Worm (Caenorhabditis elegans) whole organism, L1 larva: ENCODE results near the gene K06A9.3.

Experiments used
- C16A3.4 ChIP-seq: fragments of 150-350 bp; optimal IDR thresholded peaks from 2 replicates; lab custom pipeline; 2014; ENCODE audit warnings: missing biosample characterization, missing genetic modification characterization
- C34B4.2 ChIP-seq: sonication (generic microtip); optimal IDR thresholded peaks from 2 replicates; lab custom pipeline; 2017; ENCODE audit warnings: mild to moderate bottlenecking, missing genetic modification characterization, missing compliant biosample characterization
- F16B12.6 ChIP-seq: fragments of 150-350 bp; optimal IDR thresholded peaks from 2 replicates; lab custom pipeline; 2014; ENCODE audit warnings: missing biosample characterization, missing genetic modification characterization
- Y116A8C.19 ChIP-seq: sonication (generic microtip); optimal IDR thresholded peaks from 2 replicates; lab custom pipeline; 2016; ENCODE audit warnings: missing compliant biosample characterization, missing genetic modification characterization, borderline replicate concordance
- aha-1 ChIP-seq: fragments of 150-350 bp; optimal IDR thresholded peaks from 2 replicates; lab custom pipeline; 2014; ENCODE audit warnings: missing biosample characterization, missing genetic modification characterization
- alr-1 ChIP-seq: fragments of 200-800 bp; sonication (Bioruptor generic); optimal IDR thresholded peaks from 2 replicates; lab custom pipeline; 2018; ENCODE audit warnings: borderline replicate concordance, mild to moderate bottlenecking, missing genetic modification characterization, missing compliant biosample characterization
- blmp-1 ChIP-seq: fragments of 150-350 bp; optimal IDR thresholded peaks from 2 replicates; lab custom pipeline; 2014; ENCODE audit warnings: missing biosample characterization, missing genetic modification characterization
- ceh-8 ChIP-seq: fragments of 200-800 bp; sonication (Bioruptor generic); optimal IDR thresholded peaks from 2 replicates; lab custom pipeline; 2018; ENCODE audit warnings: mild to moderate bottlenecking, missing genetic modification characterization, moderate library complexity, missing compliant biosample characterization
- ceh-90 ChIP-seq: sonication (generic microtip); optimal IDR thresholded peaks from 2 replicates; lab custom pipeline; 2016; ENCODE audit warnings: missing genetic modification characterization, missing compliant biosample characterization
- dpl-1 ChIP-seq, 3 experiments: fragments of 150-350 bp in 2 of 3; sonication (generic microtip) in 1 of 3; optimal IDR thresholded peaks; 2 replicates each; lab custom pipeline; 2014 to 2017; ENCODE audit warnings: missing biosample characterization in 3 of 3, missing genetic modification characterization in 3 of 3, missing genetic modification reagents in 3 of 3
- efl-3 ChIP-seq: fragments of 200-800 bp; sonication (Bioruptor generic); optimal IDR thresholded peaks from 2 replicates; lab custom pipeline; 2018; ENCODE audit warnings: mild to moderate bottlenecking, missing genetic modification characterization, missing compliant biosample characterization
- egl-13 ChIP-seq: sonication (generic microtip); optimal IDR thresholded peaks from 2 replicates; lab custom pipeline; 2016; ENCODE audit warnings: missing genotype, missing genetic modification reagents, missing genetic modification characterization, missing compliant biosample characterization
- elt-2 ChIP-seq: sonication (generic microtip); optimal IDR thresholded peaks from 2 replicates; lab custom pipeline; 2016; ENCODE audit warnings: missing genetic modification characterization, mild to moderate bottlenecking, inconsistent platforms, missing compliant biosample characterization, missing genetic modification reagents
- ets-5 ChIP-seq: fragments of 200-800 bp; sonication (Bioruptor generic); IDR thresholded peaks from 2 replicates; pipeline ENCODE4 v1.3.6; 2022; ENCODE audit warnings: missing genetic modification characterization, missing compliant biosample characterization
- fkh-10 ChIP-seq: sonication (generic microtip); optimal IDR thresholded peaks from 2 replicates; lab custom pipeline; 2017; ENCODE audit warnings: missing biosample characterization, missing genetic modification reagents, missing genetic modification characterization
- fkh-4 ChIP-seq: sonication (generic microtip); optimal IDR thresholded peaks from 2 replicates; lab custom pipeline; 2016; ENCODE audit warnings: missing compliant biosample characterization, missing genetic modification characterization, borderline replicate concordance
- fkh-8 ChIP-seq: sonication (generic microtip); optimal IDR thresholded peaks from 2 replicates; lab custom pipeline; 2016; ENCODE audit warnings: mild to moderate bottlenecking, missing genetic modification characterization, missing compliant biosample characterization
- fos-1 ChIP-seq: fragments of 150-350 bp; optimal IDR thresholded peaks from 2 replicates; lab custom pipeline; 2014; ENCODE audit warnings: missing biosample characterization, missing genetic modification characterization
- grh-1 ChIP-seq: fragments of 200-800 bp; sonication (Bioruptor generic); IDR thresholded peaks from 2 replicates; pipeline ENCODE4 v1.3.6; 2022; ENCODE audit warnings: missing genetic modification reagents, missing genetic modification characterization, missing compliant biosample characterization
- hlh-17 ChIP-seq: fragments of 200-800 bp; sonication (Bioruptor generic); optimal IDR thresholded peaks from 2 replicates; lab custom pipeline; 2018; ENCODE audit warnings: missing genetic modification characterization, mild to moderate bottlenecking, missing compliant biosample characterization, moderate library complexity, borderline replicate concordance
- hpl-2 ChIP-seq: fragments of 150-350 bp; optimal IDR thresholded peaks from 2 replicates; lab custom pipeline; 2014; ENCODE audit warnings: missing biosample characterization, missing genetic modification reagents, missing genetic modification characterization
- isw-1 ChIP-seq: fragments of 200-800 bp; sonication (Bioruptor generic); IDR thresholded peaks from 2 replicates; pipeline ENCODE4 v1.3.6; 2022; ENCODE audit warnings: missing genetic modification characterization, missing compliant biosample characterization
- jun-1 ChIP-seq: fragments of 150-350 bp; optimal IDR thresholded peaks from 2 replicates; lab custom pipeline; 2014; ENCODE audit warnings: missing biosample characterization, missing genetic modification reagents, missing genetic modification characterization
- lin-14 ChIP-seq: fragments of 200-800 bp; sonication (Bioruptor generic); optimal IDR thresholded peaks from 2 replicates; lab custom pipeline; 2018; ENCODE audit warnings: mild to moderate bottlenecking, missing genetic modification characterization, moderate library complexity, missing compliant biosample characterization
- lin-35 ChIP-seq, 2 experiments: fragments of 150-350 bp; optimal IDR thresholded peaks; 2 replicates each; lab custom pipeline; 2014; ENCODE audit warnings: missing biosample characterization in 2 of 2, missing genetic modification characterization in 2 of 2, missing genetic modification reagents in 2 of 2
- lir-3 ChIP-seq: sonication (generic microtip); optimal IDR thresholded peaks from 2 replicates; lab custom pipeline; 2016; ENCODE audit warnings: mild to moderate bottlenecking, missing genetic modification characterization, moderate library complexity, missing compliant biosample characterization; ENCODE audit not compliant: poor library complexity
- lsy-2 ChIP-seq, 2 experiments: fragments of 150-350 bp; optimal IDR thresholded peaks; 2 replicates each; lab custom pipeline; 2014; ENCODE audit warnings: missing biosample characterization in 2 of 2, missing genetic modification characterization in 2 of 2
- mab-9 ChIP-seq: fragments of 200-800 bp; sonication (Bioruptor generic); IDR thresholded peaks from 2 replicates; pipeline ENCODE4 v1.3.6; 2022; ENCODE audit warnings: missing genetic modification reagents, missing genetic modification characterization, missing compliant biosample characterization
- nhr-12 ChIP-seq: sonication (generic microtip); optimal IDR thresholded peaks from 2 replicates; lab custom pipeline; 2017; ENCODE audit warnings: missing biosample characterization, missing genetic modification characterization
- nhr-28 ChIP-seq: fragments of 150-350 bp; optimal IDR thresholded peaks from 2 replicates; lab custom pipeline; 2014; ENCODE audit warnings: missing biosample characterization, missing genetic modification characterization
- nhr-47 ChIP-seq: sonication (generic microtip); optimal IDR thresholded peaks from 2 replicates; lab custom pipeline; 2016; ENCODE audit warnings: mild to moderate bottlenecking, missing genetic modification characterization, moderate library complexity, missing compliant biosample characterization
- nhr-76 ChIP-seq: sonication (generic microtip); optimal IDR thresholded peaks from 2 replicates; lab custom pipeline; 2017; ENCODE audit warnings: missing biosample characterization, missing genetic modification characterization
- nhr-77 ChIP-seq: fragments of 150-350 bp; optimal IDR thresholded peaks from 2 replicates; lab custom pipeline; 2014; ENCODE audit warnings: missing biosample characterization, missing genetic modification characterization
- nhr-85 ChIP-seq: sonication (generic microtip); peaks from one replicate; lab custom pipeline; 2016; ENCODE audit warnings: missing genetic modification characterization, inconsistent platforms, missing compliant biosample characterization
- nhr-90 ChIP-seq: sonication (generic microtip); optimal IDR thresholded peaks from 2 replicates; lab custom pipeline; 2016; ENCODE audit warnings: mild to moderate bottlenecking, missing genetic modification characterization, missing compliant biosample characterization; ENCODE audit not compliant: poor library complexity
- rnt-1 ChIP-seq: sonication (generic microtip); optimal IDR thresholded peaks from 2 replicates; lab custom pipeline; 2016; ENCODE audit warnings: mild to moderate bottlenecking, missing genetic modification characterization, moderate library complexity, missing compliant biosample characterization
- skn-1 ChIP-seq: fragments of 150-350 bp; optimal IDR thresholded peaks from 2 replicates; lab custom pipeline; 2014; ENCODE audit warnings: missing biosample characterization, missing genetic modification characterization
- sox-4 ChIP-seq: sonication (generic microtip); optimal IDR thresholded peaks from 2 replicates; lab custom pipeline; 2016; ENCODE audit warnings: missing genetic modification characterization, missing compliant biosample characterization
- sptf-1 ChIP-seq: fragments of 150-350 bp; optimal IDR thresholded peaks from 2 replicates; lab custom pipeline; 2014; ENCODE audit warnings: missing biosample characterization, missing genetic modification characterization
- swsn-7 ChIP-seq: sonication (generic microtip); optimal IDR thresholded peaks from 2 replicates; lab custom pipeline; 2016; ENCODE audit warnings: missing genetic modification characterization, missing compliant biosample characterization
- tbx-2 ChIP-seq: sonication (generic microtip); optimal IDR thresholded peaks from 2 replicates; lab custom pipeline; 2016; ENCODE audit warnings: missing genetic modification characterization, missing compliant biosample characterization
- tlp-1 ChIP-seq: fragments of 150-350 bp; optimal IDR thresholded peaks from 2 replicates; lab custom pipeline; 2014; ENCODE audit warnings: missing biosample characterization, missing genetic modification characterization
- unc-62 ChIP-seq: fragments of 150-350 bp; optimal IDR thresholded peaks from 2 replicates; lab custom pipeline; 2014; ENCODE audit warnings: missing biosample characterization, missing genetic modification reagents, missing genetic modification characterization
- vab-15 ChIP-seq: sonication (generic microtip); optimal IDR thresholded peaks from 2 replicates; lab custom pipeline; 2017; ENCODE audit warnings: missing genotype, mild to moderate bottlenecking, missing genetic modification characterization, missing compliant biosample characterization
- zip-4 ChIP-seq: fragments of 200-800 bp; sonication (Bioruptor generic); optimal IDR thresholded peaks from 2 replicates; lab custom pipeline; 2018; ENCODE audit warnings: mild to moderate bottlenecking, missing genetic modification characterization, moderate library complexity, missing compliant biosample characterization
- ztf-4 ChIP-seq: fragments of 150-350 bp; optimal IDR thresholded peaks from 2 replicates; lab custom pipeline; 2014; ENCODE audit warnings: missing biosample characterization, missing genetic modification characterization

Gene K06A9.3

DNA sequence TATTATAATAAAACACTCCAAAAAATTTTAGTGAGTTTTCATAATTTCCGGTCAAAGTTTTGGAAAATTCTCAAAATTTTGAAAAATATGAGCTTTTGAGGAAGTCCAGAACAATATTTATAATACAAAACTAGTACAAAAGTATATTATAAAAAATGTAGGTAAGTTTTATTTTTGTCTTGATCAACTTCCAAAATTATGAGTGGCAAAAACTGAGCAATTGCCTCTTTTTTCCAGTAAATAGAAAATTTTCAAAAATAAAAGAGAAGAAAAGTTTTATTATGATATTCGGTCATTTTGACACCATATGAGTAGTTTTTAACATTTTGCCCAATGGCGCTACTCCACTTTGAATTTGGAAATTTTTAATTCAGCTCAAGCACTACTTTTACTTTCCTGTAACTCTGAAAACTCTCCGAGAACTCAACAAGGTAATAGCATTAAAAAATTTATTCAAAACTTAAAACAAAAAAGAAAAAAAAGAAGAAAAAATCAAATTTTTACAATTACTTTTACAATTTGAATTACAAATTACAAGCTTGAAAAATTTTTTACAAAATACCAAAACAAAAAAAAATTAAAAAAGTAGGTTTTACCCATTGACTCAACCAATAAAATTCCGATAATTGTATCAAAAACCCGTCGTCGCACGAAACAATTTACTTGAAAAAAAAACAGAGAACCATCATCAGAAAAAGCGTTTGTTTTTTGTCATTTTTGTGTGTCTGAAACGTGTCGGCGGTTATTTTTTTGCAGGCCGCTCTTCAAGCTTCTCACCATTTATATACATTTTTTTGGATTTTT is 31.3 kb downstream of the K06A9.3 start (continued):
- peak; percentile 89 for TF ChIP-seq mab-9 (GFP tag; lab: Robert Waterston, UW)
- no peak for TF ChIP-seq ets-5
- no peak for TF ChIP-seq aha-1 (tag; lab: Kevin White, UChicago)
- no peak for TF ChIP-seq ceh-8
- no peak for TF ChIP-seq nhr-76 (tag; lab: Kevin White, UChicago)
- peak; percentile 80 for TF ChIP-seq nhr-90 (tag; lab: Kevin White, UChicago)
- TF ChIP-seq efl-3: no peak
- peak; percentile 25; the same call in 1 of the 2 replicates for TF ChIP-seq isw-1 (GFP tag; lab: Robert Waterston, UW)
- TF ChIP-seq skn-1: peak; percentile 94
- TF ChIP-seq C34B4.2 (tag; lab: Kevin White, UChicago): peak; percentile 7
- TF ChIP-seq dpl-1 (GFP tag; optimal IDR thresholded peaks at IDR 0.05; lab: Kevin White, UChicago): peak in 2 of 3 experiments; percentile 1 to 11
- no peak for TF ChIP-seq fos-1 (tag; lab: Kevin White, UChicago)
- no peak for TF ChIP-seq nhr-12 (tag; lab: Kevin White, UChicago)
- TF ChIP-seq lin-35 (GFP tag; optimal IDR thresholded peaks at IDR 0.05; lab: Kevin White, UChicago): peak in 1 of 2 experiments; percentile 73
- no peak for TF ChIP-seq sptf-1 (tag; lab: Kevin White, UChicago)
- peak; percentile 44 for TF ChIP-seq lir-3 (tag; lab: Kevin White, UChicago)
- no peak for TF ChIP-seq fkh-4 (tag; lab: Kevin White, UChicago)
- TF ChIP-seq elt-2 (tag; lab: Kevin White, UChicago): peak; percentile 38
- TF ChIP-seq alr-1 (tag; lab: Kevin White, UChicago): no peak
- TF ChIP-seq fkh-8: no peak
- TF ChIP-seq swsn-7 (tag; lab: Kevin White, UChicago): peak; percentile 32
- TF ChIP-seq tlp-1: no peak
- TF ChIP-seq nhr-77 (tag; lab: Kevin White, UChicago): no peak
- TF ChIP-seq hpl-2: peak; percentile 38
- TF ChIP-seq unc-62 (GFP tag; lab: Kevin White, UChicago): no peak
- TF ChIP-seq fkh-10 (GFP tag; lab: Kevin White, UChicago): no peak
- peak; percentile 37 to 52 for TF ChIP-seq lsy-2 (tag; optimal IDR thresholded peaks at IDR 0.05; lab: Kevin White, UChicago)
- TF ChIP-seq ztf-4 (tag; lab: Kevin White, UChicago): peak; percentile 59
- TF ChIP-seq hlh-17 (GFP tag; lab: Kevin White, UChicago): peak; percentile 90
- TF ChIP-seq ceh-90 (tag; lab: Kevin White, UChicago): no peak
- no peak for TF ChIP-seq sox-4 (tag; lab: Kevin White, UChicago)
- TF ChIP-seq F16B12.6 (tag; lab: Kevin White, UChicago): no peak
- peak; percentile 69 for TF ChIP-seq C16A3.4
- peak; percentile 47 for TF ChIP-seq lin-14 (GFP tag; lab: Kevin White, UChicago)
- peak; percentile 38 for TF ChIP-seq jun-1 (tag; lab: Kevin White, UChicago)
- TF ChIP-seq grh-1: peak; percentile 61
- TF ChIP-seq, all 84 proteins: peak for 41

DNA sequence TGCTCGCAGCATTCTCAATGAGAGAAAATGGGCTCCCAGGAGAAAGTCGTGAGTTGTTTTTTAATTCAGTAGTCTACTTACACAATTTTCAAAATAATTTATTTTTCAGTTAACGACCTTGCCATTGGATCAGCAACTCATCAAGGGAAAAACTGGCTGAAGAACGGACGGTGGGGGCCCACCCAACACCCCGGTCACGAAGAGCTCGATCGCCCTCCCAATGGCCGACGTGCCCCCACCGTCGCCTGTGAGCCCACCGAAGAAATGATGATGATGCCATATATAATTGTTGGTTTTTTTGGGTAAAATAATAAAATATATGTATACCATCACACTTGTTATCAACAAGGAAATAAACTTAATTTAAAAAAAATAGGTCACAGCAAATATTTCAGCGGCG is 32.2 kb downstream of the K06A9.3 start:
- TF ChIP-seq jun-1 (tag; lab: Kevin White, UChicago) (no peak), Y116A8C.19 (no peak), nhr-85 (tag; lab: Kevin White, UChicago) (peak; percentile 57)
- TF ChIP-seq, all 84 proteins: peak for 1

DNA sequence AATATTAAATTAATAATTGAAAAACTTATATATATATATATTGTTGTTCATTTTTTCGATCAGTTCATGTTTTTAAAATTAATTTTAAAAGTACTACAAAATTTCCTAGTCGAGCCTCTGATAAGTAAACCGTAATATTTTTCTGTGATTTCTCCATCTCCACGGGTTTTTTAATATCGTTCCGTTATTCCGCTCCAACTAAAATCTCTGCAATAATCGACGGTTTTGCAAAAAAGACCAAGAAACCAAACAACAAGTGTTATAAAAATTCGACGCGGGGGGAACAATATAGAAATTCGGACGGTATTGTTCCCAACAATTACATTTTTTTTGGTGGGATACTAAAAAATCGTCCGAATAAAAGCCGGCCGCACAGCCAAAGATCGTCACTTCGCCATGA is 32.7 kb downstream of the K06A9.3 start, which contains the start of gene F09E10.1:
Gene F09E10.1, plus strand, starts transcription at position 301 of the 400 bp plus-strand sequence.
- no peak for TF ChIP-seq vab-15 (tag; lab: Kevin White, UChicago)
- TF ChIP-seq elt-2 (tag; lab: Kevin White, UChicago): no peak
- no peak for TF ChIP-seq dpl-1 (GFP tag; optimal IDR thresholded peaks at IDR 0.05; lab: Kevin White, UChicago)
- TF ChIP-seq blmp-1 (tag; lab: Kevin White, UChicago): no peak
- no peak for TF ChIP-seq sox-4 (tag; lab: Kevin White, UChicago)
- no peak for TF ChIP-seq nhr-47 (tag; lab: Kevin White, UChicago)
- no peak for TF ChIP-seq Y116A8C.19
- no peak for TF ChIP-seq rnt-1 (tag; lab: Kevin White, UChicago)
- no peak for TF ChIP-seq zip-4 (GFP tag; lab: Kevin White, UChicago)
- TF ChIP-seq grh-1: no peak
- TF ChIP-seq tbx-2: no peak
- TF ChIP-seq fkh-10 (GFP tag; lab: Kevin White, UChicago): no peak
- TF ChIP-seq ceh-90 (tag; lab: Kevin White, UChicago): no peak
- TF ChIP-seq nhr-28 (tag; lab: Kevin White, UChicago): no peak
- no peak for TF ChIP-seq egl-13 (tag; lab: Kevin White, UChicago)
- no peak for TF ChIP-seq ceh-8
- no peak for TF ChIP-seq efl-3
